Fruit fly (Drosophila melanogaster) whole organism, embryonic: ENCODE data around the gene CG14971.

Source experiments
- Ada2b ChIP-seq: fragments of 200-800 bp; sonication (Bioruptor generic); IDR thresholded peaks from 2 replicates; pipeline ENCODE4 v1.3.6; 2022; ENCODE audit warnings: missing biosample characterization, missing genetic modification characterization
- Bteb2 ChIP-seq: fragments of 200-800 bp; sonication (Bioruptor generic); optimal IDR thresholded peaks from 2 replicates; lab custom pipeline; 2016; ENCODE audit warnings: missing biosample characterization, missing genetic modification characterization
- CG10543 ChIP-seq: fragments of 200-800 bp; sonication (Bioruptor generic); optimal IDR thresholded peaks from 3 replicates; lab custom pipeline; 2017; ENCODE audit warnings: missing biosample characterization, mild to moderate bottlenecking, missing genetic modification characterization, moderate library complexity
- CG10959 ChIP-seq: fragments of 200-800 bp; sonication (Bioruptor generic); IDR thresholded peaks from 2 replicates; pipeline ENCODE4 v1.3.6; 2022; ENCODE audit warnings: missing biosample characterization, missing genetic modification characterization
- CG11398 ChIP-seq: fragments of 200-800 bp; sonication (Bioruptor generic); optimal IDR thresholded peaks from 2 replicates; lab custom pipeline; 2016; ENCODE audit warnings: missing biosample characterization, missing genetic modification characterization
- CG12071 ChIP-seq: fragments of 200-800 bp; sonication (Bioruptor generic); optimal IDR thresholded peaks from 3 replicates; lab custom pipeline; 2018; ENCODE audit warnings: missing biosample characterization, mild to moderate bottlenecking, missing genetic modification characterization
- CG12236 ChIP-seq: fragments of 200-800 bp; sonication (Bioruptor generic); optimal IDR thresholded peaks from 2 replicates; lab custom pipeline; 2016; ENCODE audit warnings: missing biosample characterization, missing genetic modification characterization
- CG14050 ChIP-seq: fragments of 200-800 bp; sonication (Bioruptor generic); IDR thresholded peaks from 3 replicates; pipeline ENCODE4 v1.3.6; 2022; ENCODE audit warnings: missing biosample characterization, missing genetic modification characterization
- CG14441 ChIP-seq: fragments of 200-800 bp; sonication (Bioruptor generic); IDR thresholded peaks from 2 replicates; pipeline ENCODE4 v1.3.6; 2022; ENCODE audit warnings: missing biosample characterization, missing genetic modification characterization
- CG14667 ChIP-seq: fragments of 200-800 bp; sonication (Bioruptor generic); IDR thresholded peaks from 2 replicates; pipeline ENCODE4 v1.3.6; 2022; ENCODE audit warnings: missing biosample characterization, missing genetic modification characterization
- CG17361 ChIP-seq: fragments of 200-800 bp; sonication (Bioruptor generic); IDR thresholded peaks from 3 replicates; pipeline ENCODE4 v1.3.6; 2022; ENCODE audit warnings: missing biosample characterization, missing genetic modification characterization
- CG18262 ChIP-seq: fragments of 200-800 bp; optimal IDR thresholded peaks from 3 replicates; lab custom pipeline; 2019; ENCODE audit warnings: missing biosample characterization, mild to moderate bottlenecking, missing genetic modification characterization, moderate library complexity
- CG18599 ChIP-seq: fragments of 200-800 bp; sonication (Bioruptor generic); optimal IDR thresholded peaks from 3 replicates; lab custom pipeline; 2017; ENCODE audit warnings: missing biosample characterization, missing genetic modification characterization, mild to moderate bottlenecking, moderate library complexity, missing genetic modification reagents
- CG2129 ChIP-seq: fragments of 200-800 bp; sonication (Bioruptor generic); IDR thresholded peaks from 2 replicates; pipeline ENCODE4 v1.3.6; 2022; ENCODE audit warnings: missing biosample characterization, missing genetic modification characterization; ENCODE audit not compliant: partially characterized antibody
- CG2199 ChIP-seq: fragments of 200-800 bp; sonication (Bioruptor generic); IDR thresholded peaks from 3 replicates; pipeline ENCODE4 v1.3.6; 2022; ENCODE audit warnings: missing biosample characterization, missing genetic modification characterization
- CG2678 ChIP-seq: fragments of 200-800 bp; sonication (Bioruptor generic); optimal IDR thresholded peaks from 3 replicates; lab custom pipeline; 2019; ENCODE audit warnings: missing biosample characterization, mild to moderate bottlenecking, missing genetic modification characterization, moderate library complexity
- CG32532 ChIP-seq: fragments of 200-800 bp; sonication (Bioruptor generic); IDR thresholded peaks from 2 replicates; pipeline ENCODE4 v1.3.6; 2022; ENCODE audit warnings: missing biosample characterization, missing genetic modification characterization
- CG3838 ChIP-seq: fragments of 200-800 bp; sonication (Bioruptor generic); optimal IDR thresholded peaks from 3 replicates; lab custom pipeline; 2016; ENCODE audit warnings: missing biosample characterization, missing genetic modification characterization
- CG5953 ChIP-seq: fragments of 200-800 bp; sonication (Bioruptor generic); IDR thresholded peaks from 2 replicates; pipeline ENCODE4 v1.3.6; 2022; ENCODE audit warnings: missing biosample characterization, missing genetic modification characterization
- CG6765 ChIP-seq: fragments of 200-800 bp; sonication (Bioruptor generic); optimal IDR thresholded peaks from 3 replicates; lab custom pipeline; 2017; ENCODE audit warnings: missing biosample characterization, mild to moderate bottlenecking, missing genetic modification characterization
- CG7745 ChIP-seq: fragments of 200-800 bp; sonication (Bioruptor generic); optimal IDR thresholded peaks from 2 replicates; lab custom pipeline; 2018; ENCODE audit warnings: missing biosample characterization, mild to moderate bottlenecking, missing genetic modification characterization, moderate library complexity
- CG7928 ChIP-seq: fragments of 200-800 bp; sonication (Bioruptor generic); optimal IDR thresholded peaks from 2 replicates; lab custom pipeline; 2017; ENCODE audit warnings: missing biosample characterization, mild to moderate bottlenecking, missing genetic modification characterization
- Dad ChIP-seq: fragments of 200-800 bp; sonication (Bioruptor generic); optimal IDR thresholded peaks from 3 replicates; lab custom pipeline; 2016; ENCODE audit warnings: missing biosample characterization, missing genetic modification characterization
- Dbx ChIP-seq: fragments of 200-800 bp; sonication (Bioruptor generic); IDR thresholded peaks from 3 replicates; pipeline ENCODE4 v1.3.6; 2022; ENCODE audit warnings: missing biosample characterization, missing genetic modification characterization
- Eip74EF ChIP-seq, 2 experiments: fragments of 200-800 bp in 1 of 2; fragments of >200 bp in 1 of 2; sonication (Bioruptor generic) in 1 of 2; optimal IDR thresholded peaks; 2 replicates each; lab custom pipeline; 2017 to 2019; ENCODE audit warnings: missing biosample characterization in 2 of 2, missing genetic modification characterization in 2 of 2, mild to moderate bottlenecking in 1 of 2, moderate library complexity in 1 of 2
- HLH54F ChIP-seq: fragments of 200-800 bp; sonication (Bioruptor generic); optimal IDR thresholded peaks from 3 replicates; lab custom pipeline; 2016; ENCODE audit warnings: missing biosample characterization, missing genetic modification characterization
- Hey ChIP-seq: fragments of 200-800 bp; sonication (Bioruptor generic); optimal IDR thresholded peaks from 3 replicates; lab custom pipeline; 2018; ENCODE audit warnings: missing biosample characterization, mild to moderate bottlenecking, missing genetic modification characterization
- Hsf ChIP-seq: fragments of 200-800 bp; sonication (Bioruptor generic); optimal IDR thresholded peaks from 3 replicates; lab custom pipeline; 2016; ENCODE audit warnings: missing biosample characterization, missing genetic modification characterization
- NC2β ChIP-seq: fragments of 200-800 bp; sonication (Bioruptor generic); optimal IDR thresholded peaks from 2 replicates; lab custom pipeline; 2016; ENCODE audit warnings: missing biosample characterization, missing genetic modification characterization
- NFAT ChIP-seq: fragments of 200-800 bp; sonication (Bioruptor generic); IDR thresholded peaks from 2 replicates; pipeline ENCODE4 v1.3.6; 2022; ENCODE audit warnings: missing biosample characterization, missing genetic modification characterization
- Ptx1 ChIP-seq: fragments of 200-800 bp; sonication (Bioruptor generic); IDR thresholded peaks from 2 replicates; pipeline ENCODE4 v1.3.6; 2022; ENCODE audit warnings: missing biosample characterization, missing genetic modification characterization
- Scr ChIP-seq: fragments of 200-800 bp; sonication (Bioruptor generic); IDR thresholded peaks from 2 replicates; pipeline ENCODE4 v1.3.6; 2022; ENCODE audit warnings: missing biosample characterization, missing genetic modification characterization; ENCODE audit not compliant: partially characterized antibody
- Sry-δ ChIP-seq: fragments of 200-800 bp; sonication (Bioruptor generic); optimal IDR thresholded peaks from 2 replicates; lab custom pipeline; 2016; ENCODE audit warnings: missing biosample characterization, missing genetic modification characterization
- Trl ChIP-seq, 3 experiments: fragments of >200 bp in 2 of 3; fragments of 200-800 bp in 1 of 3; sonication (Bioruptor generic) in 1 of 3; optimal IDR thresholded peaks; 2 replicates in 1 of 3; 3 replicates in 2 of 3; lab custom pipeline; 2016 to 2017; ENCODE audit warnings: missing biosample characterization in 1 of 3, missing genetic modification characterization in 1 of 3
- Xrp1 ChIP-seq: fragments of 200-800 bp; sonication (Bioruptor generic); IDR thresholded peaks from 2 replicates; pipeline ENCODE4 v1.3.6; 2022; ENCODE audit warnings: missing biosample characterization, missing genetic modification characterization
- ac ChIP-seq: fragments of 200-800 bp; sonication (Bioruptor generic); optimal IDR thresholded peaks from 3 replicates; lab custom pipeline; 2017; ENCODE audit warnings: missing biosample characterization, mild to moderate bottlenecking, missing genetic modification characterization
- bowl ChIP-seq: fragments of 200-800 bp; sonication (Bioruptor generic); IDR thresholded peaks from 2 replicates; pipeline ENCODE4 v1.3.6; 2022; ENCODE audit warnings: missing biosample characterization, missing genetic modification characterization
- chinmo ChIP-seq: fragments of 200-800 bp; sonication (Bioruptor generic); IDR thresholded peaks from 4 replicates; pipeline ENCODE4 v1.3.6; 2022; ENCODE audit warnings: missing biosample characterization, missing genetic modification characterization; ENCODE audit not compliant: partially characterized antibody
- danr ChIP-seq: fragments of 200-800 bp; sonication (Bioruptor generic); IDR thresholded peaks from 2 replicates; pipeline ENCODE4 v1.3.6; 2022; ENCODE audit warnings: missing biosample characterization, missing genetic modification characterization
- dimm ChIP-seq: fragments of 200-800 bp; sonication (Bioruptor generic); IDR thresholded peaks from 2 replicates; pipeline ENCODE4 v1.3.6; 2022; ENCODE audit warnings: missing biosample characterization, missing genetic modification characterization
- dmrt11E ChIP-seq: fragments of 200-800 bp; sonication (Bioruptor generic); optimal IDR thresholded peaks from 3 replicates; lab custom pipeline; 2018; ENCODE audit warnings: missing biosample characterization, mild to moderate bottlenecking, missing genetic modification characterization, moderate library complexity
- lmd ChIP-seq: fragments of 200-800 bp; sonication (Bioruptor generic); IDR thresholded peaks from 2 replicates; pipeline ENCODE4 v1.3.6; 2022; ENCODE audit warnings: missing biosample characterization, missing genetic modification characterization
- odd ChIP-seq: fragments of 200-800 bp; sonication (Bioruptor generic); optimal IDR thresholded peaks from 2 replicates; lab custom pipeline; 2017; ENCODE audit warnings: missing biosample characterization, mild to moderate bottlenecking, missing genetic modification characterization
- otp ChIP-seq: fragments of 200-800 bp; sonication (Bioruptor generic); IDR thresholded peaks from 3 replicates; pipeline ENCODE4, ENCODE4 v1.3.6; 2022; ENCODE audit warnings: missing biosample characterization, missing genetic modification characterization
- prd ChIP-seq, 3 experiments: fragments of >200 bp in 2 of 3; fragments of 200-800 bp in 1 of 3; sonication (Bioruptor generic) in 1 of 3; optimal IDR thresholded peaks in 2 of 3; IDR thresholded peaks in 1 of 3; 2 replicates in 2 of 3; 3 replicates in 1 of 3; pipeline versions ENCODE4 v1.3.6 to Lab custom; 2017 to 2022; ENCODE audit warnings: missing biosample characterization in 1 of 3, missing genetic modification characterization in 1 of 3
- sd ChIP-seq: fragments of 200-800 bp; sonication (Bioruptor generic); optimal IDR thresholded peaks from 3 replicates; lab custom pipeline; 2018; ENCODE audit warnings: missing biosample characterization, mild to moderate bottlenecking, missing genetic modification characterization, moderate library complexity
- sna ChIP-seq: fragments of 200-800 bp; sonication (Bioruptor generic); IDR thresholded peaks from 2 replicates; pipeline ENCODE4 v1.3.6; 2022; ENCODE audit warnings: missing biosample characterization, missing genetic modification characterization; ENCODE audit not compliant: partially characterized antibody
- sqz ChIP-seq: fragments of 200-800 bp; sonication (Bioruptor generic); optimal IDR thresholded peaks from 3 replicates; lab custom pipeline; 2018; ENCODE audit warnings: missing biosample characterization, mild to moderate bottlenecking, missing genetic modification characterization
- sug ChIP-seq: fragments of 200-800 bp; optimal IDR thresholded peaks from 2 replicates; lab custom pipeline; 2019; ENCODE audit warnings: missing biosample characterization, mild to moderate bottlenecking, missing genetic modification characterization, moderate library complexity
- ttk ChIP-seq: fragments of 200-800 bp; sonication (Bioruptor generic); IDR thresholded peaks from 2 replicates; pipeline ENCODE4 v2.1.2; 2022; ENCODE audit warnings: missing biosample characterization, missing genetic modification characterization

CG14971 gene

dm6 chr3L:3447948-3448526 is 23.1 kb downstream of the CG14971 start (continued):
- TF ChIP-seq chinmo (GFP tag; lab: Robert Waterston, UW) (peak; percentile 63; the same call in 1 of the 4 replicates), dimm (GFP tag; lab: Robert Waterston, UW) (no peak), Xrp1 (GFP tag; lab: Robert Waterston, UW) (no peak), HLH54F (GFP tag; lab: Kevin White, UChicago) (no peak), Scr (GFP tag; lab: Robert Waterston, UW) (no peak), CG3838 (GFP tag; lab: Kevin White, UChicago) (no peak), Sry-δ (GFP tag; lab: Kevin White, UChicago) (no peak), Hey (peak; percentile 4), CG18262 (tag; lab: Kevin White, UChicago) (no peak), CG7745 (tag; lab: Kevin White, UChicago) (no peak), CG14050 (no peak), CG5953 (GFP tag; lab: Robert Waterston, UW) (no peak), Trl (optimal IDR thresholded peaks at IDR 0.05; lab: Kevin White, UChicago) (no peak), Trl (GFP tag; optimal IDR thresholded peaks at IDR 0.05; lab: Kevin White, UChicago) (no peak), CG12236 (no peak), CG14667 (GFP tag; lab: Robert Waterston, UW) (no peak), CG10543 (GFP tag; lab: Kevin White, UChicago) (peak; percentile 2), CG32532 (GFP tag; lab: Robert Waterston, UW) (no peak), Bteb2 (GFP tag; lab: Kevin White, UChicago) (no peak), NC2β (GFP tag; lab: Kevin White, UChicago) (no peak), Dbx (no peak), sqz (GFP tag; lab: Kevin White, UChicago) (peak; percentile 25), CG18599 (no peak), ttk (GFP tag; lab: Robert Waterston, UW) (no peak), CG6765 (GFP tag; lab: Kevin White, UChicago) (no peak), CG7928 (GFP tag; lab: Kevin White, UChicago) (no peak), otp (GFP tag; lab: Robert Waterston, UW) (no peak), CG17361 (no peak), CG10959 (GFP tag; lab: Robert Waterston, UW) (no peak), prd (optimal IDR thresholded peaks at IDR 0.05; lab: Kevin White, UChicago) (no peak), prd (GFP tag; IDR thresholded peaks at IDR 0.05; lab: Robert Waterston, UW) (no peak), Ptx1 (GFP tag; lab: Robert Waterston, UW) (no peak), CG14441 (GFP tag; lab: Robert Waterston, UW) (no peak), CG12071 (no peak), Eip74EF (GFP tag; optimal IDR thresholded peaks at IDR 0.05; lab: Kevin White, UChicago) (no peak), CG2129 (GFP tag; lab: Robert Waterston, UW) (no peak), odd (peak; percentile 1), CG11398 (GFP tag; lab: Kevin White, UChicago) (no peak), sd (tag; lab: Kevin White, UChicago) (peak; percentile 50), lmd (no peak), sna (GFP tag; lab: Robert Waterston, UW) (no peak), Ada2b (GFP tag; lab: Robert Waterston, UW) (no peak), sug (no peak), danr (no peak), bowl (GFP tag; lab: Robert Waterston, UW) (no peak), CG2678 (tag; lab: Kevin White, UChicago) (no peak), NFAT (GFP tag; lab: Robert Waterston, UW) (no peak), dmrt11E (no peak), Hsf (GFP tag; lab: Kevin White, UChicago) (no peak), ac (GFP tag; lab: Kevin White, UChicago) (no peak), CG2199 (GFP tag; lab: Robert Waterston, UW) (no peak), Dad (GFP tag; lab: Kevin White, UChicago) (no peak)
